Worm (Caenorhabditis elegans) whole organism, mixed stage, embryonic: Measurements from ENCODE around the gene ZK1127.5.

Experiments
- M03D4.4 ChIP-seq: sonication (generic microtip); optimal IDR thresholded peaks from 2 replicates; lab custom pipeline; 2017; ENCODE audit warnings: mild to moderate bottlenecking, missing genetic modification characterization, missing compliant biosample characterization
- bed-3 ChIP-seq: fragments of 200-800 bp; sonication (Bioruptor generic); optimal IDR thresholded peaks from 3 replicates; lab custom pipeline; 2018; ENCODE audit warnings: mild to moderate bottlenecking, missing genetic modification characterization, moderate library complexity, missing compliant biosample characterization
- blmp-1 ChIP-seq: fragments of 150-350 bp; optimal IDR thresholded peaks from 2 replicates; lab custom pipeline; 2014; ENCODE audit warnings: missing biosample characterization, missing genetic modification characterization
- ceh-39 ChIP-seq: fragments of 150-350 bp; optimal IDR thresholded peaks from 2 replicates; lab custom pipeline; 2014; ENCODE audit warnings: missing biosample characterization, missing genetic modification characterization
- ceh-43 ChIP-seq: fragments of 200-800 bp; sonication (Bioruptor generic); optimal IDR thresholded peaks from 2 replicates; lab custom pipeline; 2018; ENCODE audit warnings: mild to moderate bottlenecking, missing genetic modification characterization, moderate library complexity, missing compliant biosample characterization
- ceh-83 ChIP-seq: fragments of 200-800 bp; sonication (Bioruptor generic); optimal IDR thresholded peaks from 2 replicates; lab custom pipeline; 2018; ENCODE audit warnings: mild to moderate bottlenecking, missing genetic modification characterization, missing compliant biosample characterization
- cnd-1 ChIP-seq: fragments of 200-800 bp; sonication (Bioruptor generic); optimal IDR thresholded peaks from 2 replicates; lab custom pipeline; 2018; ENCODE audit warnings: mild to moderate bottlenecking, missing genetic modification characterization, missing compliant biosample characterization
- elt-1 ChIP-seq: sonication (generic microtip); optimal IDR thresholded peaks from 2 replicates; lab custom pipeline; 2017; ENCODE audit warnings: missing genetic modification characterization, mild to moderate bottlenecking, missing compliant biosample characterization, antibody characterized with exemption, moderate library complexity, borderline replicate concordance; ENCODE audit not compliant: insufficient read depth
- elt-3 ChIP-seq: fragments of 150-350 bp; optimal IDR thresholded peaks from 2 replicates; lab custom pipeline; 2014; ENCODE audit warnings: missing biosample characterization, missing genetic modification characterization
- flh-1 ChIP-seq: fragments of 200-800 bp; sonication (Bioruptor generic); optimal IDR thresholded peaks from 2 replicates; lab custom pipeline; 2018; ENCODE audit warnings: mild to moderate bottlenecking, missing genetic modification characterization, moderate library complexity, missing compliant biosample characterization
- ham-2 ChIP-seq: fragments of 200-800 bp; sonication (Bioruptor generic); optimal IDR thresholded peaks from 2 replicates; lab custom pipeline; 2018; ENCODE audit warnings: mild to moderate bottlenecking, missing genetic modification characterization, missing compliant biosample characterization
- hlh-1 ChIP-seq: fragments of 150-350 bp; optimal IDR thresholded peaks from 2 replicates; lab custom pipeline; 2014; ENCODE audit warnings: missing biosample characterization, missing genetic modification reagents, missing genetic modification characterization
- lin-13 ChIP-seq: fragments of 150-350 bp; optimal IDR thresholded peaks from 2 replicates; lab custom pipeline; 2014; ENCODE audit warnings: missing biosample characterization, missing genetic modification characterization
- lin-32 ChIP-seq: fragments of 200-800 bp; sonication (Bioruptor generic); optimal IDR thresholded peaks from 2 replicates; lab custom pipeline; 2018; ENCODE audit warnings: mild to moderate bottlenecking, missing genetic modification characterization, missing compliant biosample characterization
- lsy-2 ChIP-seq: fragments of 150-350 bp; optimal IDR thresholded peaks from 2 replicates; lab custom pipeline; 2014; ENCODE audit warnings: missing biosample characterization, missing genetic modification characterization
- mab-5 ChIP-seq: fragments of 150-350 bp; optimal IDR thresholded peaks from 2 replicates; lab custom pipeline; 2014; ENCODE audit warnings: missing biosample characterization, missing genetic modification characterization
- mep-1 ChIP-seq: fragments of 150-350 bp; optimal IDR thresholded peaks from 2 replicates; lab custom pipeline; 2017; ENCODE audit warnings: missing biosample characterization, missing genetic modification reagents, missing genetic modification characterization, inconsistent platforms
- mls-2 ChIP-seq: sonication (generic microtip); optimal IDR thresholded peaks from 2 replicates; lab custom pipeline; 2016; ENCODE audit warnings: mild to moderate bottlenecking, missing genetic modification characterization, moderate library complexity, missing compliant biosample characterization
- nhr-2 ChIP-seq: fragments of 150-350 bp; optimal IDR thresholded peaks from 2 replicates; lab custom pipeline; 2014; ENCODE audit warnings: missing biosample characterization, missing genetic modification characterization
- nhr-237 ChIP-seq: fragments of 150-350 bp; optimal IDR thresholded peaks from 2 replicates; lab custom pipeline; 2014; ENCODE audit warnings: missing biosample characterization, missing genetic modification characterization
- nhr-28 ChIP-seq: fragments of 150-350 bp; optimal IDR thresholded peaks from 2 replicates; lab custom pipeline; 2014; ENCODE audit warnings: missing biosample characterization, missing genetic modification characterization
- nhr-76 ChIP-seq: sonication (generic microtip); optimal IDR thresholded peaks from 2 replicates; lab custom pipeline; 2017; ENCODE audit warnings: missing biosample characterization, missing genetic modification characterization
- pha-4 ChIP-seq: fragments of 150-350 bp; optimal IDR thresholded peaks from 2 replicates; lab custom pipeline; 2018; ENCODE audit warnings: missing biosample characterization, missing genetic modification reagents, missing genetic modification characterization
- sem-2 ChIP-seq: fragments of 200-800 bp; sonication (Bioruptor generic); optimal IDR thresholded peaks from 2 replicates; lab custom pipeline; 2018; ENCODE audit warnings: mild to moderate bottlenecking, missing genetic modification characterization, missing compliant biosample characterization
- snpc-4 ChIP-seq: fragments of 150-350 bp; optimal IDR thresholded peaks from 2 replicates; lab custom pipeline; 2014; ENCODE audit warnings: missing biosample characterization, missing genetic modification characterization
- sptf-1 ChIP-seq: sonication (generic microtip); optimal IDR thresholded peaks from 2 replicates; lab custom pipeline; 2017; ENCODE audit warnings: mild to moderate bottlenecking, missing genetic modification characterization, moderate library complexity, missing compliant biosample characterization
- tbx-8 ChIP-seq: fragments of 200-800 bp; sonication (Bioruptor generic); optimal IDR thresholded peaks from 2 replicates; lab custom pipeline; 2018; ENCODE audit warnings: mild to moderate bottlenecking, missing genetic modification characterization, moderate library complexity, missing compliant biosample characterization
- unc-120 ChIP-seq: sonication (generic microtip); optimal IDR thresholded peaks from 2 replicates; lab custom pipeline; 2017; ENCODE audit warnings: missing genetic modification characterization, missing compliant biosample characterization; ENCODE audit not compliant: poor library complexity, severe bottlenecking
- unc-39 ChIP-seq: fragments of 150-350 bp; optimal IDR thresholded peaks from 2 replicates; lab custom pipeline; 2014; ENCODE audit warnings: missing biosample characterization, missing genetic modification characterization
- unc-62 ChIP-seq: fragments of 150-350 bp; optimal IDR thresholded peaks from 2 replicates; lab custom pipeline; 2014; ENCODE audit warnings: missing biosample characterization, missing genetic modification reagents, missing genetic modification characterization
- zip-8 ChIP-seq: fragments of 150-350 bp; optimal IDR thresholded peaks from 2 replicates; lab custom pipeline; 2014; ENCODE audit warnings: missing biosample characterization, missing genetic modification characterization
- ztf-11 ChIP-seq: fragments of 150-350 bp; optimal IDR thresholded peaks from 2 replicates; lab custom pipeline; 2014; ENCODE audit warnings: missing biosample characterization, missing genetic modification characterization

ZK1127.5 gene

DNA sequence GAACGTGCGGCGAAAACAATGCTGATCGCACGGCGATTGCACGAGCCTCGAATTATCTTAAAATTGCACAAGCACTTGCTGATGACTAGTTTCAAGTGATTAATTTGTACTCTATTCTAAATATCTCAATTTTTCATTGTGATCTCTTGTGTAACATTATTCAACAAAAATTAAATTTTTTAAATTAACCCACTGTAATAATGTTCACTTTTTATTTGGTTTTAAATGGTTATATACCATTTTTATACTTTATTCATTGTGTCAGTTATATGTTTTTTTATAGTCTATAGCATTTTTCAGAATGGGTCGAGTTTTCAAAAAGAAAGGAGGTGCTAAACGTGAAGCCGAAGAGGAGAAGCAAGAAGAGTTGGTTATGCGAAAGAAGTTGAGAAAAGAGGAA is 3.2 kb downstream of the ZK1127.5 start, which contains the start of gene ZK1127.4:
ZK1127.4 (plus strand) TSS at position 301 of the 400 bp plus-strand sequence.
- TF ChIP-seq pha-4 (tag; lab: Kevin White, UChicago) = no peak
- no peak for TF ChIP-seq bed-3 (GFP tag; lab: Kevin White, UChicago)
- TF ChIP-seq blmp-1 = no peak
- TF ChIP-seq ztf-11 (tag; lab: Kevin White, UChicago) = no peak
- no peak for TF ChIP-seq mep-1
- TF ChIP-seq flh-1 (GFP tag; lab: Kevin White, UChicago) = no peak
- no peak for TF ChIP-seq M03D4.4

DNA sequence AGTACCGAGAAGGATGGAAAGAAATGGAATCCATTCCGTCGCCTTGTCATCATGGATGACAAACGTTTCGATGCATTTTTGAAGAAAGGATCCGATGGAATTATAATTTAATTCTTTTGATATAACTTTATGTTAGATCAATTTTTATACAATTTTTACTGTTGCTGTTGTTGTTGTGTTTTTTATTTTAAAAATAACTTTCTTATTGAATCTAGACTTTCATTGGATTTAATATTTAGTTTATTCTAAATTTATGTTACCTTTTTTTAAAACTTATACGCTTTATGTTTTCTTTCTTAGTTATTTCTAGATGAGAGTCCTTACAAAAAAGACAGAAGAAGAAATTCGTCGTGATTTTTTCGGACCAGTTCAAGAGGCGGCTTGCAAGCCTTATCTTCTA is 4.5 kb downstream of the ZK1127.5 start, which contains the start of gene ZK1127.3:
ZK1127.3 (plus strand) TSS at position 301 of the 400 bp plus-strand sequence.
- TF ChIP-seq ceh-39 (tag; lab: Kevin White, UChicago) (no peak), ceh-83 (GFP tag; lab: Kevin White, UChicago) (no peak), M03D4.4 (no peak), sptf-1 (no peak), sem-2 (no peak), ztf-11 (tag; lab: Kevin White, UChicago) (no peak), nhr-76 (no peak), nhr-2 (no peak), lin-13 (tag; lab: Kevin White, UChicago) (no peak), snpc-4 (tag; lab: Kevin White, UChicago) (no peak), zip-8 (no peak), mab-5 (no peak), mls-2 (tag; lab: Kevin White, UChicago) (no peak), unc-120 (tag; lab: Kevin White, UChicago) (no peak), cnd-1 (tag; lab: Kevin White, UChicago) (no peak), bed-3 (GFP tag; lab: Kevin White, UChicago) (no peak), elt-1 (no peak), nhr-237 (tag; lab: Kevin White, UChicago) (no peak), tbx-8 (no peak)

DNA sequence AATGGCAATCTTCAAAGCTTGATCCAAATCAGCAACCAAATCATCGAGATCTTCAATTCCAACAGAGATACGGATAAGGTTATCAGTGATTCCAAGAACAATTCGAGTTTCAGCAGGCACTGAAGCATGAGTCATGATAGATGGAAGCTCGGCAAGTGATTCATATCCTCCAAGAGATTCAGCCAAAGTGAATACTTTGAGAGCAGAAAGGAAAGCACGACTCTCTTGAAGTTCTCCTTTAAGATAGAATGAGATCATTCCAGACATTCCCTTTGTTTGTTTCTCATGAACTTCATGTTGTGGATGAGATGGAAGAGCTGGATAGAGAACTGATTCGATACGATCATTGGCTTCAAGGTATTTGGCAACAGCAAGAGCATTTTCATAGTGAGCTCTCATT is 5.9 kb downstream of the ZK1127.5 start:
- TF ChIP-seq lsy-2 (tag; lab: Kevin White, UChicago) (no peak), lin-32 (GFP tag; lab: Kevin White, UChicago) (no peak), tbx-8 (no peak), ceh-43 (GFP tag; lab: Kevin White, UChicago) (no peak), unc-39 (no peak), nhr-28 (no peak), nhr-76 (no peak), lin-13 (tag; lab: Kevin White, UChicago) (no peak)

DNA sequence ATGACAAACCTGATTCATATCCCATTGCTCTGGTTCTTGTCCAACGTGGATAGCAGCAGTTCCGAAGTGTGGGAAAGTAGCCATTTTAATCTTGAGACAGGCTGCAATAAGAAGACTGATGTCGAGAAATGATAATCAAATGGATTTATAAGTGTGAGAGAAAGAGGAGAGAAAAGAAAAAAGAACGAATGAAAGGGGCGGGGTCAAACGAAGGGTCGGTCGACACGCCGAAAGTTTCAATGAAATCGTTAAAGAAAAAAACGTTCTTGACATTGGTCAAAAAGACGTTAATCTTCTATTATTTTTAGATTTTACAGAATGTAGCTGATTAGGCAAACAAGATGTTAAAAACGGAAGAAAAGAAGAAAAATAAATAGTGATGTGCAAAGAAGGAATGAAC is 7.4 kb downstream of the ZK1127.5 start, which contains the start of gene cth-2:
cth-2 (minus strand) TSS at position 101 of the 400 bp plus-strand sequence.
- TF ChIP-seq lin-32 (GFP tag; lab: Kevin White, UChicago) (no peak), mab-5 (no peak), lsy-2 (tag; lab: Kevin White, UChicago) (no peak), ceh-39 (tag; lab: Kevin White, UChicago) (no peak), cnd-1 (tag; lab: Kevin White, UChicago) (no peak), unc-120 (tag; lab: Kevin White, UChicago) (no peak), ztf-11 (tag; lab: Kevin White, UChicago) (no peak), unc-39 (no peak), ham-2 (GFP tag; lab: Kevin White, UChicago) (no peak), M03D4.4 (no peak)

DNA sequence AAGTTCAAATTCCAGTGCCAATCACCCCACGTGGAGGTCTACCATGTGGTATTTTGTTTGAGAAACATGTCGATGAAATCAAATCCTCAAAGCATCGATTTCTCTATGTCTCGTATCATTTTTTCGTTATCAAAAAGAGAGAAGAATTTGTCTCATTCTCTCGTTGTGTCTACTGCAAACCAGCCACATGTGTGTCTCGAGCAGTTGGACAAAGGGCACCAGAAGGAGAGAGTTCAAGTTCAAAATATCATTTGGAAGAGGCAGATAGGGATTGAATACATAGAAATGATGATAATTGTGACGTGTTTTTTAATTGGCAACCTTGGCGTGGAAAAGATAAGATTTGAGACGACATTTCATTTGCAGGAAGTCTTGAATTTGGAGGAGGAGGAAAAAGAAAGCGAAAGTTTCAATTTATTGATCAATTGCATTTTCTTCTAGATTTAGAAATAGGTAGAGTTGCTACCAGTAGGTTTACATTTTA is 8.8 kb downstream of the ZK1127.5 start:
- TF ChIP-seq blmp-1 (peak; percentile 50), hlh-1 (tag; lab: Kevin White, UChicago) (peak; percentile 18), ham-2 (GFP tag; lab: Kevin White, UChicago) (no peak), unc-62 (GFP tag; lab: Kevin White, UChicago) (peak; percentile 8)

DNA sequence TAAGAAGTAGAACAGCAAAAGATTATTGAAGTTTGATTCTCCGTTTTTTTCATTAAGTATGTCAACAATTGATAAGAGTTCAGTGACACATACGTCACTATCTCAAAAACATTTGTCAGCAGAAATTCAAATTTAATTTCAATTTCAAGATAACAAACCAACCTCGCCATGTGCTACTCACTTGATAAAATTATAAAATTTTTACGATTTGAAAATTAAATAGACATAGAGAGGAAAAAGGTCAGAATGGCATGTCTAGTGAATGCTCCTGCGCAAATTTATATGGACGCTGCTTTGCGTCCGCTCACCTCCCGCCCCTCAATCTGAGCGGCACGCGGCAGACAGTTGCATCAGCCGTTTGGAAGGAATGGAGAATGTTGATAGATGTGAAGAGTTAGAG is 9.7 kb downstream of the ZK1127.5 start:
- TF ChIP-seq pha-4 (tag; lab: Kevin White, UChicago) (no peak), ham-2 (GFP tag; lab: Kevin White, UChicago) (no peak), tbx-8 (no peak), elt-1 (no peak), cnd-1 (tag; lab: Kevin White, UChicago) (no peak), elt-3 (tag; lab: Kevin White, UChicago) (no peak), mab-5 (no peak), mls-2 (tag; lab: Kevin White, UChicago) (no peak), M03D4.4 (no peak), snpc-4 (tag; lab: Kevin White, UChicago) (no peak), mep-1 (no peak), lin-13 (tag; lab: Kevin White, UChicago) (no peak), ceh-83 (GFP tag; lab: Kevin White, UChicago) (no peak), flh-1 (GFP tag; lab: Kevin White, UChicago) (no peak)
- TF ChIP-seq, all 35 proteins: peak for 0
